Worm (Caenorhabditis elegans) whole organism, late embryonic: ENCODE measurements around the gene dhhc-14.

Source experiments
- C08G9.2 ChIP-seq: sonication (generic microtip); optimal IDR thresholded peaks from 2 replicates; lab custom pipeline; 2016; ENCODE audit warnings: mild to moderate bottlenecking, missing genetic modification characterization, moderate library complexity, missing compliant biosample characterization
- C38D4.7 ChIP-seq: fragments of 200-800 bp; sonication (Bioruptor generic); optimal IDR thresholded peaks from 2 replicates; lab custom pipeline; 2018; ENCODE audit warnings: mild to moderate bottlenecking, missing genetic modification characterization, moderate library complexity, missing compliant biosample characterization
- F13H6.1 ChIP-seq: sonication (generic microtip); optimal IDR thresholded peaks from 2 replicates; lab custom pipeline; 2016; ENCODE audit warnings: missing genetic modification characterization, missing compliant biosample characterization
- K02D7.2 ChIP-seq: sonication (generic microtip); optimal IDR thresholded peaks from 2 replicates; lab custom pipeline; 2017; ENCODE audit warnings: mild to moderate bottlenecking, missing genetic modification characterization, missing compliant biosample characterization
- K09A11.1 ChIP-seq: sonication (generic microtip); optimal IDR thresholded peaks from 2 replicates; lab custom pipeline; 2017; ENCODE audit warnings: antibody characterized with exemption, mild to moderate bottlenecking, missing genetic modification characterization, missing compliant biosample characterization; ENCODE audit not compliant: insufficient read depth
- Y22D7AL.16 ChIP-seq: sonication (generic microtip); optimal IDR thresholded peaks from 2 replicates; lab custom pipeline; 2016; ENCODE audit warnings: missing genetic modification characterization, missing compliant biosample characterization
- ahr-1 ChIP-seq: sonication (generic microtip); optimal IDR thresholded peaks from 2 replicates; lab custom pipeline; 2016; ENCODE audit warnings: missing genetic modification characterization, missing compliant biosample characterization
- ama-1 ChIP-seq: fragments of 150-350 bp; optimal IDR thresholded peaks from 2 replicates; lab custom pipeline; 2014
- ceh-19 ChIP-seq: fragments of 200-800 bp; sonication (Bioruptor generic); optimal IDR thresholded peaks from 2 replicates; lab custom pipeline; 2018; ENCODE audit warnings: mild to moderate bottlenecking, missing genetic modification characterization, missing compliant biosample characterization
- ceh-24 ChIP-seq: sonication (generic microtip); optimal IDR thresholded peaks from 2 replicates; lab custom pipeline; 2016; ENCODE audit warnings: mild to moderate bottlenecking, missing genetic modification characterization, missing compliant biosample characterization
- ceh-48 ChIP-seq: sonication (generic microtip); optimal IDR thresholded peaks from 2 replicates; lab custom pipeline; 2016; ENCODE audit warnings: missing genetic modification characterization, inconsistent platforms, missing compliant biosample characterization
- ceh-6 ChIP-seq: fragments of 200-800 bp; sonication (Bioruptor generic); optimal IDR thresholded peaks from 2 replicates; lab custom pipeline; 2018; ENCODE audit warnings: mild to moderate bottlenecking, missing genetic modification characterization, missing compliant biosample characterization
- ceh-9 ChIP-seq: sonication (generic microtip); optimal IDR thresholded peaks from 2 replicates; lab custom pipeline; 2016; ENCODE audit warnings: mild to moderate bottlenecking, missing genetic modification characterization, inconsistent platforms, missing compliant biosample characterization
- dmd-4 ChIP-seq: sonication (generic microtip); optimal IDR thresholded peaks from 2 replicates; lab custom pipeline; 2016; ENCODE audit warnings: borderline replicate concordance, missing genetic modification characterization, missing compliant biosample characterization
- dve-1 ChIP-seq: sonication (generic microtip); optimal IDR thresholded peaks from 2 replicates; lab custom pipeline; 2017; ENCODE audit warnings: antibody characterized with exemption, mild to moderate bottlenecking, missing genetic modification characterization, missing compliant biosample characterization
- elt-2 ChIP-seq: sonication (generic microtip); optimal IDR thresholded peaks from 2 replicates; lab custom pipeline; 2016; ENCODE audit warnings: missing genetic modification reagents, missing genetic modification characterization, missing compliant biosample characterization
- ets-4 ChIP-seq: sonication (generic microtip); optimal IDR thresholded peaks from 2 replicates; lab custom pipeline; 2016; ENCODE audit warnings: missing genetic modification characterization, missing compliant biosample characterization
- eyg-1 ChIP-seq: sonication (generic microtip); optimal IDR thresholded peaks from 2 replicates; lab custom pipeline; 2016; ENCODE audit warnings: missing genotype, missing genetic modification characterization, missing compliant biosample characterization
- fax-1 ChIP-seq: sonication (generic microtip); optimal IDR thresholded peaks from 2 replicates; lab custom pipeline; 2016; ENCODE audit warnings: missing genotype, missing genetic modification characterization, missing compliant biosample characterization
- fkh-10 ChIP-seq: fragments of 150-350 bp; optimal IDR thresholded peaks from 2 replicates; lab custom pipeline; 2014; ENCODE audit warnings: missing biosample characterization, missing genetic modification reagents, missing genetic modification characterization
- gmeb-2 ChIP-seq: sonication (generic microtip); optimal IDR thresholded peaks from 2 replicates; lab custom pipeline; 2016; ENCODE audit warnings: missing genetic modification characterization, inconsistent platforms, missing compliant biosample characterization
- hlh-13 ChIP-seq: fragments of 200-800 bp; sonication (Bioruptor generic); optimal IDR thresholded peaks from 2 replicates; lab custom pipeline; 2018; ENCODE audit warnings: mild to moderate bottlenecking, missing genetic modification characterization, missing compliant biosample characterization
- hlh-30 ChIP-seq: sonication (generic microtip); optimal IDR thresholded peaks from 2 replicates; lab custom pipeline; 2017; ENCODE audit warnings: antibody characterized with exemption, missing genetic modification characterization, missing compliant biosample characterization; ENCODE audit not compliant: insufficient read depth
- lin-11 ChIP-seq: fragments of 200-800 bp; sonication (Bioruptor generic); optimal IDR thresholded peaks from 2 replicates; lab custom pipeline; 2018; ENCODE audit warnings: mild to moderate bottlenecking, missing genetic modification characterization, missing compliant biosample characterization
- madf-2 ChIP-seq: sonication (generic microtip); optimal IDR thresholded peaks from 2 replicates; lab custom pipeline; 2017; ENCODE audit warnings: missing genetic modification characterization, missing compliant biosample characterization
- nfya-1 ChIP-seq: sonication (generic microtip); optimal IDR thresholded peaks from 2 replicates; lab custom pipeline; 2017; ENCODE audit warnings: missing genetic modification characterization, mild to moderate bottlenecking, missing compliant biosample characterization, antibody characterized with exemption, moderate library complexity
- nhr-11 ChIP-seq: fragments of 150-350 bp; optimal IDR thresholded peaks from 2 replicates; lab custom pipeline; 2014; ENCODE audit warnings: missing biosample characterization, missing genetic modification characterization
- npax-4 ChIP-seq: sonication (generic microtip); optimal IDR thresholded peaks from 2 replicates; lab custom pipeline; 2016; ENCODE audit warnings: missing genetic modification characterization, missing compliant biosample characterization
- odd-2 ChIP-seq: sonication (generic microtip); optimal IDR thresholded peaks from 2 replicates; lab custom pipeline; 2017; ENCODE audit warnings: antibody characterized with exemption, mild to moderate bottlenecking, missing genetic modification characterization, missing compliant biosample characterization
- pat-9 ChIP-seq: fragments of 200-800 bp; sonication (Bioruptor generic); optimal IDR thresholded peaks from 2 replicates; lab custom pipeline; 2018; ENCODE audit warnings: mild to moderate bottlenecking, missing genetic modification characterization, moderate library complexity, missing compliant biosample characterization
- pax-1 ChIP-seq: fragments of 150-350 bp; optimal IDR thresholded peaks from 2 replicates; lab custom pipeline; 2014; ENCODE audit warnings: missing biosample characterization, missing genetic modification characterization
- pha-2 ChIP-seq: sonication (generic microtip); optimal IDR thresholded peaks from 2 replicates; lab custom pipeline; 2017; ENCODE audit warnings: mild to moderate bottlenecking, missing genetic modification characterization, missing compliant biosample characterization
- pha-4 ChIP-seq: fragments of 150-350 bp; optimal IDR thresholded peaks from 2 replicates; lab custom pipeline; 2018; ENCODE audit warnings: missing biosample characterization, missing genetic modification reagents, missing genetic modification characterization
- pqm-1 ChIP-seq: sonication (generic microtip); optimal IDR thresholded peaks from 2 replicates; lab custom pipeline; 2016; ENCODE audit warnings: missing genetic modification characterization, missing compliant biosample characterization
- ref-2 ChIP-seq: sonication (generic microtip); optimal IDR thresholded peaks from 2 replicates; lab custom pipeline; 2016; ENCODE audit warnings: missing genetic modification characterization, missing compliant biosample characterization
- rnt-1 ChIP-seq: sonication (generic microtip); optimal IDR thresholded peaks from 2 replicates; lab custom pipeline; 2016; ENCODE audit warnings: missing genetic modification characterization, missing compliant biosample characterization
- sdc-2 ChIP-seq: sonication (generic microtip); optimal IDR thresholded peaks from 2 replicates; lab custom pipeline; 2016; ENCODE audit warnings: missing genotype, missing genetic modification characterization, missing compliant biosample characterization
- sox-2 ChIP-seq: fragments of 200-800 bp; sonication (Bioruptor generic); IDR thresholded peaks from 2 replicates; pipeline ENCODE4 v1.3.6; 2022; ENCODE audit warnings: missing genetic modification reagents, missing genetic modification characterization, missing compliant biosample characterization
- tbx-2 ChIP-seq: sonication (generic microtip); optimal IDR thresholded peaks from 2 replicates; lab custom pipeline; 2016; ENCODE audit warnings: missing genetic modification characterization, missing compliant biosample characterization
- unc-3 ChIP-seq, 2 experiments: fragments of 200-800 bp in 1 of 2; sonication (Bioruptor generic) in 1 of 2; sonication (generic microtip) in 1 of 2; conservative IDR thresholded peaks in 1 of 2; optimal IDR thresholded peaks in 1 of 2; 2 replicates each; pipeline versions ENCODE4 v1.3.6 to Lab custom; 2016 to 2022; ENCODE audit warnings: missing compliant biosample characterization in 2 of 2, missing genetic modification characterization in 2 of 2, missing genetic modification reagents in 1 of 2
- unc-42 ChIP-seq: sonication (generic microtip); optimal IDR thresholded peaks from 2 replicates; lab custom pipeline; 2016; ENCODE audit warnings: missing genotype, missing genetic modification characterization, missing compliant biosample characterization
- unc-55 ChIP-seq: sonication (generic microtip); optimal IDR thresholded peaks from 2 replicates; lab custom pipeline; 2017; ENCODE audit warnings: missing biosample characterization, missing genetic modification reagents, missing genetic modification characterization
- zip-5 ChIP-seq: sonication (generic microtip); optimal IDR thresholded peaks from 2 replicates; lab custom pipeline; 2016; ENCODE audit warnings: missing genetic modification characterization, missing compliant biosample characterization

The dhhc-14 gene

DNA sequence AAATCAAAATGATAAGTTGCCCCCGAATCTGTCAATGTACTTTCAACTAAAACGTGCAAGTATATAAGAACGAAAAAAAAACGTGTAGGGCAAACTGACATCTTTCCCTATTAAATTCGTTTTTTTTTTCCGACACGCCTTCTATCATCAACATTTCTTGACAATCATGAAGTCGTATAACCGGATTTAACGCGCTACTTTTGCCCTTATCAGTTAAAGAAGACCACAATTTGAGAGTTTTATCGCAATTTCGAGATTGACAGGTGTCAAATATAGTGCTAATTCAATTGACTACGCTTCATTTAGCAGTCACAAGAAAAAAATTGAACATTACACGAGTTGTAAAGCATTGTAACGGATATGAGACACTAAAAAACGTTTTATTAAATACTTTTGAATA, 15.1 kb downstream of the dhhc-14 start:
- TF ChIP-seq ceh-24 (tag; lab: Kevin White, UChicago): no peak

DNA sequence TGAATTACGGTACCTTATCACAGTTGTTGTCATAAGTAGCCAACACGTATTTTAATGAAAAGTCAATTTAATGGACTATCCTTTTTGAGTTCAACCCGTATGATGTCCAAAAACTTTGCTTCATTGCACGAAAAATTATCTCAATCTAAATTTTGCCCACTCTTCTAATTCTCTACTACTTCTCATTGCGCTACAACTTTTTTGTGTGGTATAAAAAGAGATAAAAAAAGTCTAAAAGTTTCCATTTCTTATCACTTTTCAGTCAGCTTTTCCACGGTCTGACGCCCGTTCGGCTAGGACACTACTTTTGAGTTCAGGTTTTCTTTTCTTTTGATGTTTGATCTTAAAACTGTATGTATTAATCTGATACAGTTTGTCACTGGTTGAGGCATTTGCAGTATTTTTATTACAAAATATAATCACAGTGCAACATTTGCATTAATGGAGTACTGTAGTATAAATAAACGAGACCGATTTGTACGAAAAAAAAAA, 15.8 kb downstream of the dhhc-14 start:
- no peak for TF ChIP-seq hlh-30 (tag; lab: Kevin White, UChicago)
- TF ChIP-seq pqm-1 (tag; lab: Kevin White, UChicago): no peak
- no peak for TF ChIP-seq nfya-1 (tag; lab: Kevin White, UChicago)
- no peak for TF ChIP-seq npax-4 (tag; lab: Kevin White, UChicago)
- TF ChIP-seq lin-11: no peak
- no peak for TF ChIP-seq unc-55 (GFP tag; lab: Kevin White, UChicago)
- no peak for TF ChIP-seq K09A11.1 (tag; lab: Kevin White, UChicago)
- TF ChIP-seq unc-42: no peak
- no peak for TF ChIP-seq ceh-6
- TF ChIP-seq sdc-2: no peak
- TF ChIP-seq ceh-48 (tag; lab: Kevin White, UChicago): no peak
- TF ChIP-seq unc-3 (GFP tag; conservative IDR thresholded peaks at IDR 0.05; lab: Robert Waterston, UW): no peak
- TF ChIP-seq unc-3 (tag; optimal IDR thresholded peaks at IDR 0.05; lab: Kevin White, UChicago): no peak
- TF ChIP-seq C08G9.2 (tag; lab: Kevin White, UChicago): no peak
- TF ChIP-seq nhr-11 (tag; lab: Kevin White, UChicago): no peak
- TF ChIP-seq K02D7.2 (tag; lab: Kevin White, UChicago): no peak
- no peak for TF ChIP-seq sox-2 (GFP tag; lab: Robert Waterston, UW)
- TF ChIP-seq dve-1 (tag; lab: Kevin White, UChicago): no peak

DNA sequence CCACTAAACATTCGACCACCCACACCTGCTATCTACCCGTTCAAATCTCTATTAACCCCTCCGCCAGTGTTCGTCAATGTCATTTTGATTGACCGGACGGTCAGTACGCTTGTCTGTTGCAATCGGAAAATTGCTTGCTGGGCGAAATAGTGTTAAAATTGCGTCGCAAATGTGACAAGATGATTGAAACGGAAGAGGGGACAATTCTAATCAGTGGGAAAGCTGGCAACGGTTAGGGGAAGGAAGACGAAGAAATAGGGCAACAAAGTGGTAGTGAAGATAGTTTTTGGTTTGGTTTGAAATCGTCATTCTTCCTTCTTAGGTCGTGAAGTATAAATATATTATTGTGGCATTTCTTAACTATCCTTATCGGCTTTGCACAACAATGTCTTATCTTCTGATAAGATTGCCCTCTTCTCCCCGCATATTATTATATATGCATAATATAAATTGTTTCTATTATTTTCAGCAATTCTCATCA, 16.4 kb downstream of the dhhc-14 start:
- peak; percentile 92 for TF ChIP-seq unc-55 (GFP tag; lab: Kevin White, UChicago)
- TF ChIP-seq elt-2 (tag; lab: Kevin White, UChicago): peak; percentile 84
- TF ChIP-seq ceh-24 (tag; lab: Kevin White, UChicago): no peak
- TF ChIP-seq ama-1 (lab: Kevin White, UChicago): no peak
- no peak for TF ChIP-seq fkh-10 (GFP tag; lab: Kevin White, UChicago)
- TF ChIP-seq dmd-4 (tag; lab: Kevin White, UChicago): no peak
- no peak for TF ChIP-seq pat-9 (tag; lab: Kevin White, UChicago)
- no peak for TF ChIP-seq F13H6.1 (tag; lab: Kevin White, UChicago)
- TF ChIP-seq tbx-2 (tag; lab: Kevin White, UChicago): peak; percentile 2
- TF ChIP-seq pax-1 (tag; lab: Kevin White, UChicago): no peak
- no peak for TF ChIP-seq odd-2 (tag; lab: Kevin White, UChicago)
- no peak for TF ChIP-seq madf-2 (tag; lab: Kevin White, UChicago)
- no peak for TF ChIP-seq Y22D7AL.16
- TF ChIP-seq sox-2 (GFP tag; lab: Robert Waterston, UW): no peak
- no peak for TF ChIP-seq K02D7.2 (tag; lab: Kevin White, UChicago)
- TF ChIP-seq pqm-1 (tag; lab: Kevin White, UChicago): no peak
- TF ChIP-seq nhr-11 (tag; lab: Kevin White, UChicago): no peak
- no peak for TF ChIP-seq C38D4.7 (GFP tag; lab: Kevin White, UChicago)

DNA sequence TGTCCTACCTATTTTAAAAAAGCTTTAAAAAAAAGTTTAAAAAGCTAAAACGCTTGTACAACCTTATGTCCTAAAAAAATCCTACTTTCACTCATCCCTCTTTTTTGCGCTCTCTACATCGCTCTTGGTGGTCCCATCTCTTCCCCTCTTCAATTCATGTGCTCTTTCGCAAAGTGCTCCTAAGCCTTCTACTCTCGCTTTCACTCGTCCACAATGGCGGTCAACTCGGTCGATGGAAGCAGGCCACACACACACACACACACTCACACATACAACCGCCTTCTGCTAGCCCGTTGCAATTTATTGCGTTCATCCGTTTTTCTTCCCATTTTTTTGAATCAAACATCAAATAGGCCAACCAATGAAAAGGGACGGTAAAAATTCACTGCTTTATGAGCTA, 17.1 kb downstream of the dhhc-14 start:
- no peak for TF ChIP-seq ceh-48 (tag; lab: Kevin White, UChicago)
- peak; percentile 29 for TF ChIP-seq ref-2 (tag; lab: Kevin White, UChicago)
- no peak for TF ChIP-seq pha-2 (tag; lab: Kevin White, UChicago)
- TF ChIP-seq npax-4 (tag; lab: Kevin White, UChicago): no peak
- peak; percentile 28 for TF ChIP-seq nfya-1 (tag; lab: Kevin White, UChicago)
- TF ChIP-seq ceh-19: peak; percentile 34
- TF ChIP-seq pha-4: no peak
- no peak for TF ChIP-seq pqm-1 (tag; lab: Kevin White, UChicago)
- no peak for TF ChIP-seq unc-42
- TF ChIP-seq eyg-1: no peak
- TF ChIP-seq hlh-30 (tag; lab: Kevin White, UChicago): no peak
- no peak for TF ChIP-seq zip-5 (tag; lab: Kevin White, UChicago)
- no peak for TF ChIP-seq fax-1 (tag; lab: Kevin White, UChicago)
- no peak for TF ChIP-seq C38D4.7 (GFP tag; lab: Kevin White, UChicago)
- no peak for TF ChIP-seq ahr-1
- no peak for TF ChIP-seq ets-4
- peak; percentile 1 for TF ChIP-seq rnt-1 (tag; lab: Kevin White, UChicago)
- no peak for TF ChIP-seq Y22D7AL.16
- no peak for TF ChIP-seq ceh-6
- no peak for TF ChIP-seq hlh-13 (GFP tag; lab: Kevin White, UChicago)
- no peak for TF ChIP-seq ceh-24 (tag; lab: Kevin White, UChicago)
- no peak for TF ChIP-seq dve-1 (tag; lab: Kevin White, UChicago)
- TF ChIP-seq ceh-9 (tag; lab: Kevin White, UChicago): no peak
- TF ChIP-seq unc-55 (GFP tag; lab: Kevin White, UChicago): no peak
- TF ChIP-seq tbx-2 (tag; lab: Kevin White, UChicago): no peak
- no peak for TF ChIP-seq gmeb-2 (tag; lab: Kevin White, UChicago)
